Fruit fly (Drosophila melanogaster): Measurements from ENCODE around the gene primo-1.

Gene primo-1

dm6 chr3R:13660924-13661659, 50.5 kb downstream of the primo-1 start, which contains the start of gene B52:
Gene B52, plus strand, starts transcription at chr3R:13661311.
- TF ChIP-seq Myc (optimal IDR thresholded peaks at IDR 0.05) (no peak), ttk (optimal IDR thresholded peaks at IDR 0.05) (no peak), insv (optimal IDR thresholded peaks at IDR 0.05) (no peak), Sin3A (optimal IDR thresholded peaks at IDR 0.05) (no peak), h (optimal IDR thresholded peaks at IDR 0.05) (no peak), psq (optimal IDR thresholded peaks at IDR 0.05) (no peak)
